Fruit fly (Drosophila melanogaster) S2 (cell line): ENCODE results near the gene CG14321.

ENCODE experiments used
- CG8478 ChIP-seq: fragments of >200 bp; optimal IDR thresholded peaks from 2 replicates; lab custom pipeline; 2018
- CTCF ChIP-seq, 2 experiments: fragments of >200 bp; optimal IDR thresholded peaks; 2 replicates each; lab custom pipeline; 2018

DNA sequence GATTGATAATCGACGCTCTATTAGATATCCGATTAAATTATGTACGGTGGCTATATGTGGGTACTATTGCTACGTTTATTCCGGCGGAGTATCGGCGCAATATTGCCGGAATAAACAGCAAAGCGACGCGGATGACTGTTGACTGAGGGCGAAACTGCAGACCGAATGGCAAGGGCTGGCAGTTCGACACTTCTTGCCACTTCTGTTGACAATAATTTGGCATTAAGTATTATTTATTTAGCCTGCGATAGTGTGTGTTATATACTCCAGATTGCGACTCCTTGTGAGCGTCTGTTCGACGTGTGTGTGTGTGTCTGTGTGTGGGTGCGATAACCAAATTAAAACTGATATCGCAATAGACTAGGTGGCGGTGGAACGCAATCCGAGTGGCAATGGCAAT lies 25.5 kb downstream of the CG14321 start:
- TF ChIP-seq CTCF (optimal IDR thresholded peaks at IDR 0.05; lab: Kevin White, UChicago) (no peak), CG8478 (lab: Kevin White, UChicago) (no peak)
